Worm (Caenorhabditis elegans) whole organism, L4 larva: ENCODE results near the gene gna-1.

Source experiments
- F37D6.2 ChIP-seq: sonication (generic microtip); optimal IDR thresholded peaks from 2 replicates; lab custom pipeline; 2016; ENCODE audit warnings: mild to moderate bottlenecking, missing genetic modification characterization, missing compliant biosample characterization
- F44E2.7 ChIP-seq: fragments of 200-800 bp; sonication (Bioruptor generic); IDR thresholded peaks from 2 replicates; pipeline ENCODE4 v2.1.2; 2022; ENCODE audit warnings: missing genetic modification characterization, missing compliant biosample characterization
- T26A8.4 ChIP-seq: fragments of 200-800 bp; sonication (Bioruptor generic); IDR thresholded peaks from 2 replicates; pipeline ENCODE4 v1.3.6; 2022; ENCODE audit warnings: missing genetic modification characterization, missing compliant biosample characterization
- Y5F2A.4 ChIP-seq: fragments of 200-800 bp; sonication (Bioruptor generic); optimal IDR thresholded peaks from 2 replicates; lab custom pipeline; 2018; ENCODE audit warnings: mild to moderate bottlenecking, missing genetic modification characterization, missing compliant biosample characterization
- aha-1 ChIP-seq: fragments of 150-350 bp; peaks from one replicate; lab custom pipeline; 2014; ENCODE audit warnings: missing biosample characterization, missing genetic modification characterization
- aly-2 ChIP-seq: sonication (generic microtip); optimal IDR thresholded peaks from 2 replicates; lab custom pipeline; 2018; ENCODE audit warnings: missing biosample characterization, missing genetic modification characterization
- ceh-44 ChIP-seq: fragments of 200-800 bp; sonication (Bioruptor generic); IDR thresholded peaks from 2 replicates; pipeline ENCODE4 v1.3.6; 2022; ENCODE audit warnings: missing genetic modification reagents, missing genetic modification characterization, missing compliant biosample characterization
- ces-1 ChIP-seq: fragments of 150-350 bp; sonication (generic microtip); optimal IDR thresholded peaks from 4 replicates; lab custom pipeline; 2014; ENCODE audit warnings: missing biosample characterization, missing genetic modification reagents, missing genetic modification characterization
- daf-16 ChIP-seq, 3 experiments: sonication (generic microtip); optimal IDR thresholded peaks; 2 replicates each; lab custom pipeline; 2016 to 2017; ENCODE audit warnings: missing genetic modification characterization in 3 of 3, missing genetic modification reagents in 3 of 3, mild to moderate bottlenecking in 2 of 3, missing compliant biosample characterization in 2 of 3, missing biosample characterization in 1 of 3, moderate library complexity in 1 of 3
- daf-8 ChIP-seq: fragments of 200-800 bp; sonication (Bioruptor generic); IDR thresholded peaks from 2 replicates; pipeline ENCODE4 v1.3.6; 2022; ENCODE audit warnings: missing genetic modification characterization, missing compliant biosample characterization
- hif-1 ChIP-seq, 2 experiments: sonication (generic microtip); optimal IDR thresholded peaks; 2 replicates each; lab custom pipeline; 2016 to 2017; ENCODE audit warnings: missing compliant biosample characterization in 2 of 2, missing genetic modification characterization in 2 of 2, missing genetic modification reagents in 2 of 2, missing genotype in 2 of 2, mild to moderate bottlenecking in 1 of 2
- hlh-11 ChIP-seq: fragments of 200-800 bp; sonication (Bioruptor generic); optimal IDR thresholded peaks from 2 replicates; lab custom pipeline; 2018; ENCODE audit warnings: mild to moderate bottlenecking, missing genetic modification characterization, missing compliant biosample characterization
- hlh-30 ChIP-seq: sonication (generic microtip); optimal IDR thresholded peaks from 2 replicates; lab custom pipeline; 2017; ENCODE audit warnings: antibody characterized with exemption, mild to moderate bottlenecking, missing genetic modification characterization, missing compliant biosample characterization; ENCODE audit not compliant: insufficient read depth
- lir-3 ChIP-seq: sonication (generic microtip); optimal IDR thresholded peaks from 2 replicates; lab custom pipeline; 2016; ENCODE audit warnings: mild to moderate bottlenecking, missing genetic modification characterization, missing compliant biosample characterization
- lsy-2 ChIP-seq, 2 experiments: fragments of 150-350 bp in 1 of 2; sonication (generic microtip) in 1 of 2; optimal IDR thresholded peaks; 2 replicates each; lab custom pipeline; 2014 to 2017; ENCODE audit warnings: missing biosample characterization in 2 of 2, missing genetic modification characterization in 2 of 2
- mdl-1 ChIP-seq, 2 experiments: fragments of 150-350 bp in 1 of 2; sonication (generic microtip) in 1 of 2; optimal IDR thresholded peaks; 2 replicates each; lab custom pipeline; 2014 to 2017; ENCODE audit warnings: missing biosample characterization in 2 of 2, missing genetic modification characterization in 2 of 2
- mep-1 ChIP-seq: fragments of 150-350 bp; sonication (generic microtip); optimal IDR thresholded peaks from 3 replicates; lab custom pipeline; 2014; ENCODE audit warnings: missing biosample characterization, missing genetic modification characterization
- mxl-3 ChIP-seq: fragments of 200-800 bp; sonication (Bioruptor generic); optimal IDR thresholded peaks from 2 replicates; lab custom pipeline; 2018; ENCODE audit warnings: mild to moderate bottlenecking, missing genetic modification characterization, missing compliant biosample characterization
- nhr-111 ChIP-seq: fragments of 200-800 bp; sonication (Bioruptor generic); optimal IDR thresholded peaks from 2 replicates; lab custom pipeline; 2018; ENCODE audit warnings: mild to moderate bottlenecking, missing genetic modification characterization, missing compliant biosample characterization
- nhr-25 ChIP-seq: sonication (generic microtip); optimal IDR thresholded peaks from 2 replicates; lab custom pipeline; 2017; ENCODE audit warnings: missing genetic modification characterization, mild to moderate bottlenecking, missing compliant biosample characterization, antibody characterized with exemption, moderate library complexity, borderline replicate concordance; ENCODE audit not compliant: insufficient read depth
- nhr-6 ChIP-seq: fragments of 150-350 bp; optimal IDR thresholded peaks from 2 replicates; lab custom pipeline; 2014; ENCODE audit warnings: missing biosample characterization, missing genetic modification characterization
- rbr-2 ChIP-seq: sonication (generic microtip); optimal IDR thresholded peaks from 2 replicates; lab custom pipeline; 2016; ENCODE audit warnings: missing genotype, missing genetic modification characterization, missing compliant biosample characterization
- saeg-2 ChIP-seq: fragments of 200-800 bp; sonication (Bioruptor generic); IDR thresholded peaks from 2 replicates; pipeline ENCODE4 v1.3.6; 2022; ENCODE audit warnings: missing genetic modification reagents, missing genetic modification characterization, missing compliant biosample characterization
- set-16 ChIP-seq: fragments of 200-800 bp; sonication (Bioruptor generic); IDR thresholded peaks from 2 replicates; pipeline ENCODE4 v1.3.6; 2022; ENCODE audit warnings: missing genetic modification reagents, missing genetic modification characterization, missing compliant biosample characterization
- skn-1 ChIP-seq: fragments of 150-350 bp; optimal IDR thresholded peaks from 2 replicates; lab custom pipeline; 2014; ENCODE audit warnings: missing biosample characterization, missing genetic modification characterization
- snpc-4 ChIP-seq: fragments of 150-350 bp; optimal IDR thresholded peaks from 2 replicates; lab custom pipeline; 2014; ENCODE audit warnings: missing biosample characterization, missing genetic modification characterization
- tra-1 ChIP-seq: fragments of 200-800 bp; sonication (Bioruptor generic); IDR thresholded peaks from 2 replicates; pipeline ENCODE4 v1.3.6; 2022; ENCODE audit warnings: missing genetic modification reagents, missing genetic modification characterization, missing compliant biosample characterization
- unc-62 ChIP-seq, 3 experiments: fragments of 150-350 bp in 1 of 3; sonication (generic microtip); optimal IDR thresholded peaks in 2 of 3; peaks in 1 of 3; 1 replicate in 1 of 3; 2 replicates in 2 of 3; lab custom pipeline; 2014 to 2017; ENCODE audit warnings: missing biosample characterization in 3 of 3, missing genetic modification characterization in 3 of 3, missing genetic modification reagents in 3 of 3, missing genotype in 1 of 3
- zag-1 ChIP-seq: fragments of 150-350 bp; optimal IDR thresholded peaks from 2 replicates; lab custom pipeline; 2014; ENCODE audit warnings: missing biosample characterization, missing genetic modification characterization
- zfp-2 ChIP-seq: sonication (generic microtip); optimal IDR thresholded peaks from 2 replicates; lab custom pipeline; 2016; ENCODE audit warnings: mild to moderate bottlenecking, missing genetic modification characterization, missing compliant biosample characterization

The gna-1 gene

DNA sequence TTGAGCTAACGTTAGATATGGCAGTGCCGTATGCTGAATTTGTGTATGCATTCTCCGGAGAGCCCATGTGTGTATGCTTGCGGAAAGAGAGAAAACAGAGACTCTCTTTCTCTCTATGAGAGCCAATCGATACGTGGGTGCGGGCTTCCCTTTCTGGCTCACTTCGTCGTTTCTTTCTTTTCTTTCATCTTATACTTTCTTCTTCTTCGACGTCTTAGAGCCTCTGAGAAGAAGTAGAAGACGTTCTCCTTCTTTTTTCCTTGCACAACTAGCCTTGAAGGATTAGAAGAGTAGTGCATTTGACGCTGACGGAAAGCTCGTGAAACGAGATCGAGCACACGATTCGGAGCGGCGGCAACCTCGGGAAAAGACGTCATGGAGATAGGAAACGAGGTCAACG, 46.1 kb downstream of the gna-1 start (continued):
- TF ChIP-seq snpc-4 (tag; lab: Kevin White, UChicago) (no peak), daf-16 (GFP tag; optimal IDR thresholded peaks at IDR 0.05; lab: Kevin White, UChicago) (no peak), daf-16 (tag; optimal IDR thresholded peaks at IDR 0.05; lab: Kevin White, UChicago) (no peak), nhr-111 (GFP tag; lab: Kevin White, UChicago) (no peak), hlh-11 (tag; lab: Kevin White, UChicago) (no peak), unc-62 (GFP tag; optimal IDR thresholded peaks at IDR 0.05 in 1 of 2; lab: Kevin White, UChicago) (peak in 1 of 2 experiments; percentile 99), unc-62 (tag; optimal IDR thresholded peaks at IDR 0.05; lab: Kevin White, UChicago) (no peak), zfp-2 (tag; lab: Kevin White, UChicago) (no peak), lsy-2 (tag; optimal IDR thresholded peaks at IDR 0.05; lab: Kevin White, UChicago) (peak; percentile 44 to 50), set-16 (GFP tag; lab: Robert Waterston, UW) (peak; percentile 7; the same call in 1 of the 2 replicates), hlh-30 (tag; lab: Kevin White, UChicago) (peak; percentile 24), ces-1 (GFP tag; lab: Kevin White, UChicago) (no peak), tra-1 (no peak), skn-1 (tag; lab: Kevin White, UChicago) (no peak), hif-1 (tag; optimal IDR thresholded peaks at IDR 0.05; lab: Kevin White, UChicago) (peak in 1 of 2 experiments; percentile 29), F37D6.2 (tag; lab: Kevin White, UChicago) (peak; percentile 64), nhr-6 (no peak), aha-1 (peak; percentile 69), F44E2.7 (no peak), mdl-1 (tag; optimal IDR thresholded peaks at IDR 0.05; lab: Kevin White, UChicago) (peak in 1 of 2 experiments; percentile 4), daf-8 (GFP tag; lab: Robert Waterston, UW) (no peak), mep-1 (tag; lab: Kevin White, UChicago) (peak; percentile 45), lir-3 (tag; lab: Kevin White, UChicago) (no peak), rbr-2 (tag; lab: Kevin White, UChicago) (peak; percentile 49), mxl-3 (GFP tag; lab: Kevin White, UChicago) (no peak), ceh-44 (no peak), aly-2 (tag; lab: Kevin White, UChicago) (no peak), saeg-2 (no peak), Y5F2A.4 (GFP tag; lab: Kevin White, UChicago) (no peak), T26A8.4 (no peak), nhr-25 (tag; lab: Kevin White, UChicago) (no peak)

DNA sequence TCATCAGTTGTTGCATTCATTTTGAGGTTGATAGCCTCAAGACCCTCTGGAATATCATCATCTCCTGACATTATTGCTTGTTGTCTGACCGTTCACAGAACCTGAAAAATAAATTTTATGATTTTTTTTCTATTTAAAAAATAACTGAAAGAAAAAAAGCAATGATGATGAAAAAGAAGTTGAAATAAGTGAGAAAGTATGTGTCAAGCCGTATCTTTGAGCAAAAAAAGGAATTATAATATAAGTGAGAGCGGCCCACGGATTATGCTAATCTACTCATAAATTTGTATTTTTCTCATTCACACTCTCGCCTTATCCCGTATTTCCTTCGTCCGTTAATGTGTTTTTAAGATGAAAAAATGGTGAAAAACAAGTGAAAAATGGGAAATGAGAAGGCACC, 49.7 kb downstream of the gna-1 start, which contains the start of gene ric-4:
ric-4 (minus strand) TSS at position 101 of the 400 bp plus-strand sequence.
- TF ChIP-seq saeg-2, result no peak
- no peak for TF ChIP-seq mxl-3 (GFP tag; lab: Kevin White, UChicago)
- no peak for TF ChIP-seq nhr-111 (GFP tag; lab: Kevin White, UChicago)
- TF ChIP-seq zag-1 (tag; lab: Kevin White, UChicago), result no peak
